Worm (Caenorhabditis elegans): Measurements from ENCODE around the gene sde-2.

ce11 chrV:13660660-13661325 lies 33.4 kb downstream of the sde-2 start, which contains the start of gene letm-1:
- TF ChIP-seq unc-62 (GFP tag; optimal IDR thresholded peaks at IDR 0.05) (no peak), ceh-16 (tag; optimal IDR thresholded peaks at IDR 0.05) (no peak), nhr-23 (tag; optimal IDR thresholded peaks at IDR 0.05) (no peak), nhr-76 (tag; optimal IDR thresholded peaks at IDR 0.05) (no peak), lin-15B (tag; optimal IDR thresholded peaks at IDR 0.05) (no peak), snpc-4 (tag; optimal IDR thresholded peaks at IDR 0.05) (peak; percentile 22), sea-2 (GFP tag; optimal IDR thresholded peaks at IDR 0.05) (no peak), fos-1 (tag; optimal IDR thresholded peaks at IDR 0.05) (no peak), nfya-1 (tag; optimal IDR thresholded peaks at IDR 0.05; ENCODE audit: insufficient read depth) (peak; percentile 12)
